Worm (Caenorhabditis elegans) whole organism, L4 larva: ENCODE data around the gene T14B4.20.
A peak's percentile ranks its signal among the peaks of the same experiment; 100 is the strongest.

ENCODE experiments used
- F10B5.3 ChIP-seq: sonication (generic microtip); optimal IDR thresholded peaks from 2 replicates; lab custom pipeline; 2016; ENCODE audit warnings: mild to moderate bottlenecking, missing genetic modification characterization, missing compliant biosample characterization
- F26F4.8 ChIP-seq: fragments of 200-800 bp; sonication (Bioruptor generic); conservative IDR thresholded peaks from 2 replicates; pipeline ENCODE4 v1.3.6; 2022; ENCODE audit warnings: missing genetic modification characterization, missing compliant biosample characterization
- F37D6.2 ChIP-seq: sonication (generic microtip); optimal IDR thresholded peaks from 2 replicates; lab custom pipeline; 2016; ENCODE audit warnings: mild to moderate bottlenecking, missing genetic modification characterization, missing compliant biosample characterization
- F44E2.7 ChIP-seq: fragments of 200-800 bp; sonication (Bioruptor generic); IDR thresholded peaks from 2 replicates; pipeline ENCODE4 v2.1.2; 2022; ENCODE audit warnings: missing genetic modification characterization, missing compliant biosample characterization
- Y105C5A.15 ChIP-seq: fragments of 200-800 bp; sonication (Bioruptor generic); IDR thresholded peaks from 2 replicates; pipeline ENCODE4 v1.3.6; 2022; ENCODE audit warnings: missing genetic modification characterization, missing compliant biosample characterization
- Y5F2A.4 ChIP-seq: fragments of 200-800 bp; sonication (Bioruptor generic); optimal IDR thresholded peaks from 2 replicates; lab custom pipeline; 2018; ENCODE audit warnings: mild to moderate bottlenecking, missing genetic modification characterization, missing compliant biosample characterization
- ZK546.5 ChIP-seq, 2 experiments: sonication (generic microtip); optimal IDR thresholded peaks; 2 replicates each; lab custom pipeline; 2017; ENCODE audit warnings: missing biosample characterization in 2 of 2, missing genetic modification characterization in 2 of 2
- aha-1 ChIP-seq: fragments of 150-350 bp; peaks from one replicate; lab custom pipeline; 2014; ENCODE audit warnings: missing biosample characterization, missing genetic modification characterization
- ceh-20 ChIP-seq: fragments of 200-800 bp; sonication (Bioruptor generic); IDR thresholded peaks from 2 replicates; pipeline ENCODE4 v1.3.6; 2022; ENCODE audit warnings: missing genetic modification reagents, missing genetic modification characterization, missing compliant biosample characterization
- ceh-28 ChIP-seq: fragments of 150-350 bp; optimal IDR thresholded peaks from 2 replicates; lab custom pipeline; 2014; ENCODE audit warnings: missing biosample characterization, missing genetic modification reagents, missing genetic modification characterization
- ceh-32 ChIP-seq: sonication (generic microtip); optimal IDR thresholded peaks from 2 replicates; lab custom pipeline; 2016; ENCODE audit warnings: mild to moderate bottlenecking, missing genetic modification characterization, missing compliant biosample characterization; ENCODE audit not compliant: poor library complexity
- dmd-6 ChIP-seq: fragments of 200-800 bp; sonication (Bioruptor generic); IDR thresholded peaks from 2 replicates; pipeline ENCODE4 v1.3.6; 2022; ENCODE audit warnings: missing genetic modification reagents, missing genetic modification characterization, missing compliant biosample characterization
- dmd-8 ChIP-seq: fragments of 200-800 bp; sonication (Bioruptor generic); IDR thresholded peaks from 2 replicates; pipeline ENCODE4 v1.3.6; 2022; ENCODE audit warnings: missing genetic modification characterization, missing compliant biosample characterization
- dmd-9 ChIP-seq: fragments of 200-800 bp; sonication (Bioruptor generic); IDR thresholded peaks from 2 replicates; pipeline ENCODE4 v1.3.6; 2022; ENCODE audit warnings: missing genetic modification reagents, missing genetic modification characterization, missing compliant biosample characterization
- dpl-1 ChIP-seq: fragments of 150-350 bp; optimal IDR thresholded peaks from 2 replicates; lab custom pipeline; 2014; ENCODE audit warnings: missing biosample characterization, missing genetic modification reagents, missing genetic modification characterization
- duxl-1 ChIP-seq: sonication (generic microtip); optimal IDR thresholded peaks from 2 replicates; lab custom pipeline; 2016; ENCODE audit warnings: mild to moderate bottlenecking, missing genetic modification characterization, moderate library complexity, missing compliant biosample characterization; ENCODE audit not compliant: poor library complexity
- fkh-10 ChIP-seq: fragments of 150-350 bp; optimal IDR thresholded peaks from 2 replicates; lab custom pipeline; 2014; ENCODE audit warnings: missing biosample characterization, missing genetic modification reagents, missing genetic modification characterization
- hif-1 ChIP-seq, 2 experiments: sonication (generic microtip); optimal IDR thresholded peaks; 2 replicates each; lab custom pipeline; 2016 to 2017; ENCODE audit warnings: missing compliant biosample characterization in 2 of 2, missing genetic modification characterization in 2 of 2, missing genetic modification reagents in 2 of 2, missing genotype in 2 of 2, mild to moderate bottlenecking in 1 of 2
- lim-7 ChIP-seq: fragments of 200-800 bp; sonication (Bioruptor generic); IDR thresholded peaks from 2 replicates; pipeline ENCODE4 v1.3.6; 2022; ENCODE audit warnings: missing genetic modification characterization, missing compliant biosample characterization
- lin-13 ChIP-seq: fragments of 150-350 bp; optimal IDR thresholded peaks from 2 replicates; lab custom pipeline; 2014; ENCODE audit warnings: missing biosample characterization, missing genetic modification reagents, missing genetic modification characterization
- lin-15B ChIP-seq: fragments of 150-350 bp; sonication (generic microtip); optimal IDR thresholded peaks from 3 replicates; lab custom pipeline; 2014; ENCODE audit warnings: missing biosample characterization, missing genetic modification characterization
- lin-29 ChIP-seq: fragments of 200-800 bp; sonication (Bioruptor generic); IDR thresholded peaks from 2 replicates; pipeline ENCODE4 v1.3.6; 2022; ENCODE audit warnings: missing genetic modification reagents, missing genetic modification characterization, missing compliant biosample characterization
- lin-38 ChIP-seq: fragments of 200-800 bp; sonication (Bioruptor generic); IDR thresholded peaks from 2 replicates; pipeline ENCODE4 v1.3.6; 2022; ENCODE audit warnings: missing genetic modification reagents, missing genetic modification characterization, missing compliant biosample characterization
- lir-3 ChIP-seq: sonication (generic microtip); optimal IDR thresholded peaks from 2 replicates; lab custom pipeline; 2016; ENCODE audit warnings: mild to moderate bottlenecking, missing genetic modification characterization, missing compliant biosample characterization
- lsy-2 ChIP-seq, 2 experiments: fragments of 150-350 bp in 1 of 2; sonication (generic microtip) in 1 of 2; optimal IDR thresholded peaks; 2 replicates each; lab custom pipeline; 2014 to 2017; ENCODE audit warnings: missing biosample characterization in 2 of 2, missing genetic modification characterization in 2 of 2
- madf-9 ChIP-seq: fragments of 200-800 bp; sonication (Bioruptor generic); conservative IDR thresholded peaks from 2 replicates; pipeline ENCODE4 v1.3.6; 2022; ENCODE audit warnings: missing genetic modification reagents, missing genetic modification characterization, missing compliant biosample characterization
- mes-2 ChIP-seq: sonication (generic microtip); optimal IDR thresholded peaks from 2 replicates; lab custom pipeline; 2016; ENCODE audit warnings: missing genotype, mild to moderate bottlenecking, missing genetic modification characterization, missing compliant biosample characterization; ENCODE audit not compliant: poor library complexity, severe bottlenecking
- nhr-10 ChIP-seq: fragments of 150-350 bp; optimal IDR thresholded peaks from 2 replicates; lab custom pipeline; 2014; ENCODE audit warnings: missing biosample characterization, missing genetic modification characterization
- nhr-25 ChIP-seq: sonication (generic microtip); optimal IDR thresholded peaks from 2 replicates; lab custom pipeline; 2017; ENCODE audit warnings: missing genetic modification characterization, mild to moderate bottlenecking, missing compliant biosample characterization, antibody characterized with exemption, moderate library complexity, borderline replicate concordance; ENCODE audit not compliant: insufficient read depth
- nhr-77 ChIP-seq: fragments of 150-350 bp; optimal IDR thresholded peaks from 2 replicates; lab custom pipeline; 2014; ENCODE audit warnings: missing biosample characterization, missing genetic modification characterization
- rbr-2 ChIP-seq: sonication (generic microtip); optimal IDR thresholded peaks from 2 replicates; lab custom pipeline; 2016; ENCODE audit warnings: missing genotype, missing genetic modification characterization, missing compliant biosample characterization
- saeg-2 ChIP-seq: fragments of 200-800 bp; sonication (Bioruptor generic); IDR thresholded peaks from 2 replicates; pipeline ENCODE4 v1.3.6; 2022; ENCODE audit warnings: missing genetic modification reagents, missing genetic modification characterization, missing compliant biosample characterization
- sdz-12 ChIP-seq: fragments of 200-800 bp; sonication (Bioruptor generic); optimal IDR thresholded peaks from 2 replicates; lab custom pipeline; 2018; ENCODE audit warnings: mild to moderate bottlenecking, missing genetic modification characterization, missing compliant biosample characterization
- unc-130 ChIP-seq: sonication (generic microtip); optimal IDR thresholded peaks from 2 replicates; lab custom pipeline; 2016; ENCODE audit warnings: missing genetic modification reagents, missing genetic modification characterization, missing compliant biosample characterization
- unc-39 ChIP-seq: sonication (generic microtip); optimal IDR thresholded peaks from 2 replicates; lab custom pipeline; 2017; ENCODE audit warnings: missing biosample characterization, missing genetic modification characterization
- zip-11 ChIP-seq: fragments of 200-800 bp; sonication (Bioruptor generic); IDR thresholded peaks from 2 replicates; pipeline ENCODE4 v1.3.6; 2022; ENCODE audit warnings: missing genetic modification characterization, missing compliant biosample characterization
- ztf-11 ChIP-seq: fragments of 150-350 bp; optimal IDR thresholded peaks from 2 replicates; lab custom pipeline; 2014; ENCODE audit warnings: missing biosample characterization, missing genetic modification characterization
- ztf-7 ChIP-seq: fragments of 150-350 bp; optimal IDR thresholded peaks from 2 replicates; lab custom pipeline; 2014; ENCODE audit warnings: missing biosample characterization, missing genetic modification characterization

The T14B4.20 gene

DNA sequence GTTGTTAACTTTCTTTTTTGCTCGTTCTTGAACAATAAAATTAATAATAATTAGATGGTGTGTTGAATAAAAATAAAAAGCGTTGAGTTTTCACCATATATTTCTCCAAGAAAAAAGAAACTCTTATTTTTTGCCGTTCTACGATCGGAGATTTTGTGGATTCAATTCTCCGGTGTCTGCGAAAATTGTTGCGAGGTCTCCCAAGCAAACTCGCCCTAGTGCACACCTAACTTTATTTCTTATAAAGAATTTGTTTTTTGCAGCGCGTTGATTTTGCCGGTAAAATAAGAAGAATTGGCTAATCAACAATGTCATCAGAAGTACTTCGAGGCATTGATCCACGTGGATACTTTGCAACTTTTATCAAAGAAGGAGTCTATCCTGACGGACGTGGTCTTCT lies 24.7 kb downstream of the T14B4.20 start, which contains the start of gene exos-8 (continued):
- no peak for TF ChIP-seq nhr-25
- no peak for TF ChIP-seq lin-29
- TF ChIP-seq saeg-2 (GFP tag; lab: Robert Waterston, UW): no peak
- no peak for TF ChIP-seq nhr-10 (tag; lab: Kevin White, UChicago)
- TF ChIP-seq hif-1 (tag; optimal IDR thresholded peaks at IDR 0.05; lab: Kevin White, UChicago): peak in 1 of 2 experiments; percentile 78
- TF ChIP-seq dmd-8: no peak
- peak; percentile 95 for TF ChIP-seq unc-130 (GFP tag; lab: Kevin White, UChicago)
- TF ChIP-seq unc-39 (tag; lab: Kevin White, UChicago): no peak
- no peak for TF ChIP-seq duxl-1 (tag; lab: Kevin White, UChicago)
- TF ChIP-seq F44E2.7: no peak
- no peak for TF ChIP-seq fkh-10 (GFP tag; lab: Kevin White, UChicago)
- TF ChIP-seq dmd-6 (GFP tag; lab: Robert Waterston, UW): no peak; the same call in 1 of the 2 replicates
- peak; percentile 65 for TF ChIP-seq rbr-2
- no peak for TF ChIP-seq ZK546.5 (tag; optimal IDR thresholded peaks at IDR 0.05; lab: Kevin White, UChicago)
- peak; percentile 96 for TF ChIP-seq lin-38 (GFP tag; lab: Robert Waterston, UW)
- peak; percentile 96 for TF ChIP-seq mes-2 (tag; lab: Kevin White, UChicago)
- TF ChIP-seq lin-15B (tag; lab: Kevin White, UChicago): no peak
- TF ChIP-seq Y105C5A.15 (GFP tag; lab: Robert Waterston, UW): no peak
- no peak for TF ChIP-seq ztf-7
- TF ChIP-seq lir-3 (tag; lab: Kevin White, UChicago): no peak
- TF ChIP-seq lin-13 (GFP tag; lab: Kevin White, UChicago): peak; percentile 33
- no peak for TF ChIP-seq F26F4.8 (GFP tag; lab: Robert Waterston, UW)
- no peak for TF ChIP-seq aha-1 (tag; lab: Kevin White, UChicago)
- TF ChIP-seq ceh-28 (tag; lab: Kevin White, UChicago): no peak
- peak in 1 of 2 experiments; percentile 85 for TF ChIP-seq lsy-2 (tag; optimal IDR thresholded peaks at IDR 0.05; lab: Kevin White, UChicago)
- no peak for TF ChIP-seq F37D6.2 (tag; lab: Kevin White, UChicago)
- no peak for TF ChIP-seq zip-11 (GFP tag; lab: Robert Waterston, UW)
- TF ChIP-seq Y5F2A.4 (GFP tag; lab: Kevin White, UChicago): no peak
- TF ChIP-seq dmd-9 (GFP tag; lab: Robert Waterston, UW): peak; percentile 51; the same call in 1 of the 2 replicates
- TF ChIP-seq dpl-1 (GFP tag; lab: Kevin White, UChicago): peak; percentile 55
- TF ChIP-seq lim-7 (GFP tag; lab: Robert Waterston, UW): no peak
- TF ChIP-seq ztf-11 (tag; lab: Kevin White, UChicago): no peak
- no peak for TF ChIP-seq ceh-32
- TF ChIP-seq nhr-77 (tag; lab: Kevin White, UChicago): peak; percentile 80

DNA sequence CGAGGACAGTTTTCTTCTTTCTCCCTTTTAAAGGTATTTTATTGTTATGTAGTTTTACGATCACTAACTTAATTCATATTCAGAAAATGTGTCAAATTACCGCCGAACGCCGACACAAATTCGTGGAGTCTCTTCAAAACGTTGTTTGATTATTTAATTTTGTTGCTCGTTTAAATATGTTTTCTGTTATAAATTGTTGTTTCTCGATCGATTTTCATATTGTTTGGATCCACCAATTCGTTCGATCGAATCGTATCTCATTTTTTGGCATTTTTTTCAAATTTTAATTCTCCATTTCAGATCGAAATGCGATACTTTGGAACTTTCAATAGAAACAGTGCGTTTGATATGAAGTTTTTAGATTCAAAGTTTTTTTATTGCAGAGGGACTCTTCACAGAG lies 25.9 kb downstream of the T14B4.20 start, which contains the start of gene F41G3.6:
Gene F41G3.6, plus strand, starts transcription at position 301 of the 400 bp plus-strand sequence.
- TF ChIP-seq sdz-12 (GFP tag; lab: Kevin White, UChicago) (no peak), madf-9 (no peak), ceh-20 (GFP tag; lab: Robert Waterston, UW) (no peak), F10B5.3 (no peak)

- TF ChIP-seq dpl-1 (GFP tag; lab: Kevin White, UChicago): no peak
Observed at ce11 chrII:6744648-6745047, 27.9 kb downstream of the T14B4.20 start, which contains the start of gene ins-15. Gene ins-15, minus strand, starts transcription at chrII:6744748.
